Worm (Caenorhabditis elegans): ENCODE results near the gene eat-4.

The eat-4 gene

DNA sequence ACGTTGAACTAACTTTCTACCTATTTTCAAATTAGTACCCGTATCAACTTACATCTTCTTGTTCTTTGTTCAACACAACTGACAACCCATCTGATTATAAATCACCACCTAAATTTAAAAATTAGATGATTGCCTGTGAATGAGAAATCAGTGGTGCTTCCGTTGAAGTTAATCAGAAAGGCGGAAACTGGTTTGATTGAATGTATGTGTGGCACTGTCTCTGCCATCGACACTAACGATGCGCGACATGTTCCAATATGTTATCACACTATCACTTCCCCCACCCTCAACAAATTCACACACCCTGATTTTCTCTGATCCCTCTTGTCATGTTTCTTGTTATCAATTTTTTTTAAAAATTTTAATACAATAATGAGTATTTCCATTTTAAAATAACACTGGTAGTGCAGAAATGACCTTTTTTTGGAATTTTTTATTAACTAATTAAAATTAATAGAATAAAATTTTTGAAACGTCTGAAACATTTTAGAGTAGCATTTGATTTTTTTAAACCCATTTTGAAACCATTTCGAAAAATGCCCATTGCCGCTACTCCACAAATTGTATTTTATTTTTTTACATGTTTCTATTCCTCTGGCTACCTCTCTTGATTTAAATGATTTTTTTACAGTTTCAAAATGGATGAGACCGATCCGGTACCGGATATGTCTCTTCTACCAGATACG, 17.6 kb upstream of the eat-4 start, which contains the start of gene ced-11:
Gene ced-11, plus strand, starts transcription at position 636 of the 686 bp plus-strand sequence.
- TF ChIP-seq sma-9 (GFP tag; optimal IDR thresholded peaks at IDR 0.05) = peak; percentile 1
- TF ChIP-seq sma-9 (tag; optimal IDR thresholded peaks at IDR 0.05) = no peak
- peak; percentile 7 for TF ChIP-seq sma-3 (GFP tag; optimal IDR thresholded peaks at IDR 0.05)
- TF ChIP-seq C34F6.9 (tag; optimal IDR thresholded peaks at IDR 0.05) = no peak
- TF ChIP-seq gmeb-1 (tag; optimal IDR thresholded peaks at IDR 0.05) = no peak

DNA sequence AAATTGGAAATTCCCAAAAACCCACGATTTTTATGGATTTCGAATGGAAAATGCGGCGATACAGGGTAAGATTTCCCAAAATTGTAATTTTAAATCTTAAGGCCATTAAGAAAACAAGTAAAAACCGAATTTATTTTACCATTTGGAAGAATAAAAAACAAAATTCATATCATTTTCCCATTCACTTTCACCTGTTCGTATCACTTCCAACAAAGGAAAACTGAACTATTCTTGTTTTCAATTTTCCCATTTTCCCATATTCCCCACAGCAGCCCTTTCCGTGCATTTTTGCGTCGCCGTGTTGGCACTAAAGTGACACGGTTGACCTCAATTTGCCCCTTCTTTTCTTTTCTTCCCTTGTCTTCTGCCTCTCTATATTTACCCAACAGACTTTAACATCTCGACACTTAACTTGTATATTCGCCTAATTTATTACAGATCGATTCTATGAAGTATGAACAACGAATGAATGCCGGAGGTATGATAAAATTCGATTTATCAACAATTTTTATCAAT, 10.8 kb upstream of the eat-4 start, which contains the start of gene sec-16A.1:
Gene sec-16A.1, plus strand, starts transcription at position 51 of the 516 bp plus-strand sequence.
- peak; percentile 27 for TF ChIP-seq nhr-129 (tag; optimal IDR thresholded peaks at IDR 0.05)
- TF ChIP-seq sma-9 (GFP tag; optimal IDR thresholded peaks at IDR 0.05) = peak; percentile 32
- no peak for TF ChIP-seq sma-9 (tag; optimal IDR thresholded peaks at IDR 0.05)
- TF ChIP-seq mab-5 (tag; optimal IDR thresholded peaks at IDR 0.05) = no peak
- peak; percentile 23 for TF ChIP-seq crh-2 (tag; optimal IDR thresholded peaks at IDR 0.05)
- peak; percentile 9 for TF ChIP-seq C34F6.9 (tag; optimal IDR thresholded peaks at IDR 0.05)
- peak in 1 of 2 experiments; percentile 49 for TF ChIP-seq lsy-2 (tag; optimal IDR thresholded peaks at IDR 0.05)
- TF ChIP-seq sma-3 (GFP tag; optimal IDR thresholded peaks at IDR 0.05) = peak; percentile 55
- peak; percentile 42 for TF ChIP-seq gmeb-1 (tag; optimal IDR thresholded peaks at IDR 0.05)
- TF ChIP-seq blmp-1 (tag; optimal IDR thresholded peaks at IDR 0.05; ENCODE audit: insufficient read depth) = peak; percentile 83
- TF ChIP-seq nhr-77 (tag; optimal IDR thresholded peaks at IDR 0.05) = no peak

DNA sequence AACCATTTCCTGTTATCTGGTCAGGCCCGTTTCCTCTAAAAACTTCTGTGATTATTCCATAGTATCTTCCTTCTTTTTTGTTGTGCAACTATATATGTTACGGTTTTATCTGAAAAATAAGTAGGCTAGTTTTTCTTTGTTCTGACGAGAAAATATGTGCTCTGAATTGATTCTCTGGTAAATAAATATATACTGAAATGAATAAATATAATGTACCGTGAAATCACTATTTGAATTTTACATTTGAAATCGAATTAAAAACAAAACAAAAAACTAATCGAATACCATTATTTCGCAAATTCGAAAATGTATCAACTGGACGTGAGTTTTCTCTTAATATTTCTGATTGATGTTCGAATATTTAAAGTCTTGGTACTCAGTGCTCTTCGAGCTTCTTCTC, 6.1 kb upstream of the eat-4 start, which contains the start of gene ZK512.10:
Gene ZK512.10, plus strand, starts transcription at position 301 of the 400 bp plus-strand sequence.
- TF ChIP-seq ceh-16 (tag; optimal IDR thresholded peaks at IDR 0.05) = no peak
- TF ChIP-seq elt-1 (tag; optimal IDR thresholded peaks at IDR 0.05) = no peak
- no peak for TF ChIP-seq egl-27 (tag; optimal IDR thresholded peaks at IDR 0.05)
- no peak for TF ChIP-seq nhr-237 (tag; optimal IDR thresholded peaks at IDR 0.05)
- no peak for TF ChIP-seq ztf-1 (GFP tag; conservative IDR thresholded peaks at IDR 0.05)
- no peak for TF ChIP-seq elt-3 (tag; optimal IDR thresholded peaks at IDR 0.05)
- no peak for TF ChIP-seq unc-55 (GFP tag; optimal IDR thresholded peaks at IDR 0.05)
- TF ChIP-seq nhr-12 (tag; optimal IDR thresholded peaks at IDR 0.05) = no peak
- TF ChIP-seq R02D3.7 (tag; optimal IDR thresholded peaks at IDR 0.05) = no peak
- no peak for TF ChIP-seq ztf-11 (tag; optimal IDR thresholded peaks at IDR 0.05)
- no peak for TF ChIP-seq ceh-82 (tag; optimal IDR thresholded peaks at IDR 0.05)
- no peak for TF ChIP-seq nhr-23 (tag; optimal IDR thresholded peaks at IDR 0.05)

DNA sequence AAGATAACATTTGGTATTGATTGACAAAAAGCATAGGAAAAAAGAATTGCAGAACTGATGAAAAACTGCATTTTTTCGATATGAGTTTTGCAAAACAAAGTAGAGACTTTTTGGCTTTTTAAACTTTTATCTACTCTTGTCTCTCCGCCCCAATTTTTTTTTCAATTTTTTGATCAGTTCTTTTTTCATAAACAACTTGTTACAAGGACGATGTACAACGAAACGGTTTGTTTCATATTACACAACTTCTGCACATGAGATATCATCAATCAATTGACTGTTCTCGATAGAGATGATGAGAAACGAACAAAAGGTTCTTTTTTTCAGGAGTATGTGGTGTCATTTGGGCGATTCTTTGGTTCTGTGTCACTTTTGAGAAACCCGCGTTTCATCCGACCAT, 1.9 kb downstream of the eat-4 start, which contains the start of gene ZK512.7:
Gene ZK512.7, minus strand, starts transcription at position 101 of the 400 bp plus-strand sequence.
- TF ChIP-seq lin-11 (tag; optimal IDR thresholded peaks at IDR 0.05) = no peak
- no peak for TF ChIP-seq nhr-25 (tag; optimal IDR thresholded peaks at IDR 0.05)
- no peak for TF ChIP-seq aly-2 (tag; optimal IDR thresholded peaks at IDR 0.05)
- no peak for TF ChIP-seq ztf-1 (GFP tag; conservative IDR thresholded peaks at IDR 0.05)
- no peak for TF ChIP-seq mab-5 (tag; optimal IDR thresholded peaks at IDR 0.05)
- no peak for TF ChIP-seq ztf-4 (tag; optimal IDR thresholded peaks at IDR 0.05)
- no peak for TF ChIP-seq unc-62 (GFP tag; optimal IDR thresholded peaks at IDR 0.05)

DNA sequence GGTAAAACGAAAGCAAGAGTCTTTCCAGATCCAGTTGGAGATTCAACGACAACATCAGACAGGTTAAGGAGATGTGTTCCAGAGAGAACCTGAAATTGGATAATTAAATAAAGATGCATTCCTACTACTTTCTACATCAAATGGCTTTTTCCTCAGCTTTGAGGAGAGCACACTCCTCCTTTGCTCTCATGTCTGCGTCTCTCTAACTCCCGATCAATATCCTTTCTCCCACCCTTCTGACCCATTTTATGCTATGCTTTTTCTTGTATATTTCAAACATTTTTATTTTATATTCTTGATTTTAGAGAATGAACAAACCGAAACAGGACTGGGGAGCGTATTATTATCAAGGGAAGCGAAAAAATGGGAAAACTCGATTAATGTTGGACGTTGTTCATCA, 7.2 kb downstream of the eat-4 start, which contains the start of gene ZK512.11:
Gene ZK512.11, plus strand, starts transcription at position 301 of the 400 bp plus-strand sequence.
- TF ChIP-seq ama-1 (optimal IDR thresholded peaks at IDR 0.05) (no peak), egl-27 (tag; optimal IDR thresholded peaks at IDR 0.05) (no peak), lsy-2 (tag; optimal IDR thresholded peaks at IDR 0.05) (peak in 1 of 2 experiments; percentile 5), nhr-77 (tag; optimal IDR thresholded peaks at IDR 0.05) (no peak), F13H6.1 (tag; optimal IDR thresholded peaks at IDR 0.05) (no peak), unc-55 (GFP tag; optimal IDR thresholded peaks at IDR 0.05) (peak; percentile 19), C34F6.9 (tag; optimal IDR thresholded peaks at IDR 0.05) (peak; percentile 3)

Measured in whole organism, L2 larva.